Worm (Caenorhabditis elegans) whole organism, early embryonic: ENCODE data around the gene crh-1.

ENCODE experiments used
- B0310.2 ChIP-seq: sonication (generic microtip); optimal IDR thresholded peaks from 2 replicates; lab custom pipeline; 2016; ENCODE audit warnings: mild to moderate bottlenecking, missing genetic modification characterization, missing compliant biosample characterization
- ama-1 ChIP-seq: fragments of 150-350 bp; optimal IDR thresholded peaks from 2 replicates; lab custom pipeline; 2014
- ceh-36 ChIP-seq: sonication (generic microtip); optimal IDR thresholded peaks from 2 replicates; lab custom pipeline; 2016; ENCODE audit warnings: missing genetic modification characterization, inconsistent platforms, missing compliant biosample characterization
- ets-7 ChIP-seq: sonication (generic microtip); optimal IDR thresholded peaks from 2 replicates; lab custom pipeline; 2016; ENCODE audit warnings: missing genotype, missing genetic modification characterization, missing compliant biosample characterization
- hnd-1 ChIP-seq: sonication (generic microtip); optimal IDR thresholded peaks from 2 replicates; lab custom pipeline; 2016; ENCODE audit warnings: missing genetic modification characterization, missing compliant biosample characterization
- pes-1 ChIP-seq: fragments of 200-800 bp; sonication (Bioruptor generic); IDR thresholded peaks from 2 replicates; pipeline ENCODE4 v1.3.6; 2022; ENCODE audit warnings: missing genetic modification reagents, missing genetic modification characterization, missing compliant biosample characterization
- tbx-37 ChIP-seq: fragments of 200-800 bp; sonication (Bioruptor generic); conservative IDR thresholded peaks from 2 replicates; pipeline ENCODE4 v1.3.6; 2022; ENCODE audit warnings: missing genetic modification reagents, missing genetic modification characterization, missing compliant biosample characterization

DNA sequence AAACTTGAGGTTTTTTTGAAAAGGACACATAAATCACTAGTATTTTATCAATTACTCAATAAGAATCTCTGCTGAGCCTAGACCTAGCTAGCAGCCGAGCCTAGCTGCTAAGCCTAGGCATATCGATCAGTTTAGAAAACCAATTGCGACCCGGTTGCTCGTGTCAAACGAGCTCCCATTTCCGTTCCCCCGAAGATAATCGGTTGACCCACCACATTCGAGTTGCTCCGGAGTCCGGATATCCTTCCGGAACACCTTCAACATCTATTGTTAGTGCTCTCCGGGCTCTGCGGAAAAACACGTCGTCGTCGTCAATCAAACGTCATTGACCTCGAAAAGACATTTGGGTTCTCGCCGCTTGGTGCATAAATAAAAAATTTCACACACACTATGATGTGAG is 26.2 kb downstream of the crh-1 start:
- TF ChIP-seq hnd-1 (tag; lab: Kevin White, UChicago) (no peak), pes-1 (no peak), ama-1 (no peak), B0310.2 (tag; lab: Kevin White, UChicago) (no peak), ceh-36 (tag; lab: Kevin White, UChicago) (no peak), tbx-37 (GFP tag; lab: Robert Waterston, UW) (no peak), ets-7 (tag; lab: Kevin White, UChicago) (no peak)
